Worm (Caenorhabditis elegans): ENCODE results near the gene C16C8.11.
"Not testable (repeated sequence)": the region's sequence is repeated elsewhere in the genome, so short reads cannot be mapped to it uniquely, and the experiment has no call there.

Gene C16C8.11

DNA sequence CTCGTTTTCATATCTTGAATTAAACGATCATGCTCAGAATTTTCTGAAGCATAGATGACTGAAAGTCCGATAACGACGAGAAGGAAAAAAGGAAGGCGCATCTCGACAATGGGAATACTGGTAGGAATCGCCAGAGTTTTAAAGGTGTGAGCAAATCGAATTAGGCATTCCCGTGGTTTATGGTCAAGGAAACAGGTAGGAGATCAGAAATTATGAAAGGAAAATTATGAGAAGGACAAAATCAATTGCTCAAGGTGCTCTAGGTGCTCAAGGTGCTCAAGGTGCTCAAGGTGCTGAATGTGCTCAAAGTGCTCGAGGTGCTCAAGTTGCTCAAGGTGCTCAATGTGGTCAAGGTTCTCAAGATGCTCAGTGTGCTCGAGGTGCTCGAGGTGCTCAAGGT is 11.1 kb downstream of the C16C8.11 start, which contains the start of gene C16C8.10:
Gene C16C8.10, minus strand, starts transcription at position 101 of the 400 bp plus-strand sequence.
- TF ChIP-seq dao-5, him-1, W03F9.2 (tag; optimal IDR thresholded peaks at IDR 0.05): not testable (repeated sequence)

DNA sequence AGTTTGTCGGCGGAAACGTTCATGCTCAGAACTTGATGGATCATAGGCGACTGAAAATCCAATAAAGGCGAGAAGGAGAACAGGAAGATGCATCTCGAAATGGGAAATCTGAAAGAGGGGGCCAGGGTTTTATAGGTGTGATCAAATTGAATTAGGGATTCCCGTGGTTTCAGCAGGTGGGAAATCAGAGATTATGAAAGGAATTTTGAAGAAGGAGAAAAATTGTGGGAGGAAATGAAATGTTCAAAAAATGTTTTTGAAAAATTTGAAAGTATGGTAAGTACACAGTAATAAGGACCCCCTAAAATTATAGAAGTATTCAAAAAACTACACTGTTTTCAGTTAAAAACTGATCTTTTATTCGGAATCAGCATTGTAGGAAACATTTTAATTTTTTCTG is 17.0 kb downstream of the C16C8.11 start, which contains the start of gene Y49F6B.20:
Gene Y49F6B.20, minus strand, starts transcription at position 101 of the 400 bp plus-strand sequence.
- TF ChIP-seq him-1 (tag; optimal IDR thresholded peaks at IDR 0.05) (no peak), dao-5 (tag; optimal IDR thresholded peaks at IDR 0.05) (no peak), W03F9.2 (tag; optimal IDR thresholded peaks at IDR 0.05) (no peak)

DNA sequence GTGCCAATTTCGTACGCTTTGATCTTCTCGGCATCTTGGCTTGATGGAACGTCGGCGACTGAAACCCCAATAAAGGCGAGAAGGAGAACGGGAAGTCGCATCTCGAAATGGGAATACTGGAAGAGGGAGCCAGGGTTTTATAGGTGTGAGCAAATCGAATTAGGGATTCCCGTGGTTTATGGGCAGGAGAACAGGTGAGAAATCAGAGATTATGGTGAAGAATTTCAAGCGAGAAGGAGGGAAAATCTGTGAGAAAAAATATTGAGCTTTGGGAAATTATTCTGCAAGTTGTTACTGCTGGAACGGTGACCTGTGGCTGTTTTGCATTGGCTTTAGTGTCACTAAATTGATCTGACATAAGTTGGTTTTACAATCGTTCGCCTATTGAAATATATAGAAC is 18.1 kb downstream of the C16C8.11 start, which contains the start of gene Y49F6B.13:
Gene Y49F6B.13, minus strand, starts transcription at position 101 of the 400 bp plus-strand sequence.
- TF ChIP-seq W03F9.2 (tag; optimal IDR thresholded peaks at IDR 0.05) (no peak), dao-5 (tag; optimal IDR thresholded peaks at IDR 0.05) (no peak), him-1 (tag; optimal IDR thresholded peaks at IDR 0.05) (no peak)

DNA sequence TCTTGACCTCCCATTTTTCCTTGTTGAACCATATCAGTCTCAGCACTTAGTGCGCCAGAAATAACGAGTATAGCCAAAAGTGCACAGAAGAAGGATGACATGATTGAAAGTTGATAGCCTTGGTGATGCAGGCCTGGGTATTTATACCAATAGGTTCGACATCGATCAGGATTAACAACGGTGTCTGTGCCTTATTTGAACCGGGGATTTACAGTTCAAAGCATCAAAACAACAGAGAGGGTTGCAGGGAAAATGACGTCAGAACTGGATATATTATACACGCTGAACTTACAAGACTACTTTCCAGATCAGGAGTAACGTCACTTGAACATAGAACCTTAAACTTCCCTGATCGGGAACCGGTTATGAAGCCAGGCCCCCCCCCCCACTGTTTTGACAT is 18.8 kb downstream of the C16C8.11 start, which contains the start of gene Y49F6B.12:
Gene Y49F6B.12, minus strand, starts transcription at position 101 of the 400 bp plus-strand sequence.
- TF ChIP-seq him-1 (tag; optimal IDR thresholded peaks at IDR 0.05) (no peak), dao-5 (tag; optimal IDR thresholded peaks at IDR 0.05) (no peak), W03F9.2 (tag; optimal IDR thresholded peaks at IDR 0.05) (no peak)

DNA sequence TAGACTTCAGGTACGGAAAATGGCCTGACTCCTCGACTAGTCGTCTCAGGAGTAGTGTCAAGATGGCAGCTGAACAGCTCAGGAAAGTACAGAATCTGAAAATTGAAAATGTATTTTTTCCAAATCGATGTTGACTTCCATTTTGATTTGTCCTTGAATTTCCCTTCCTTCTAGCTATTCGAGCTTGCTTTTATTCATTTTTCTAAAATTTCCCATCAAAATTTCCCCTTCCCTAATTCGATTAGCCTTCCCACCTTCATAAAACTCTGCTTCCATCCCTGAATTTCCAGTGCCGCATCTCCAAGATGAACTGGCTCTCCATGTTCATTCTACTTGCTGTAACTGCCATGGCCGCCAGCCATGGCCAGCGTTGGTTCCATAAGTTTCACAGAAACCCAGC is 19.3 kb downstream of the C16C8.11 start, which contains the start of gene Y49F6B.6:
Gene Y49F6B.6, plus strand, starts transcription at position 301 of the 400 bp plus-strand sequence.
- TF ChIP-seq him-1 (tag; optimal IDR thresholded peaks at IDR 0.05) (no peak), W03F9.2 (tag; optimal IDR thresholded peaks at IDR 0.05) (no peak), dao-5 (tag; optimal IDR thresholded peaks at IDR 0.05) (no peak)

DNA sequence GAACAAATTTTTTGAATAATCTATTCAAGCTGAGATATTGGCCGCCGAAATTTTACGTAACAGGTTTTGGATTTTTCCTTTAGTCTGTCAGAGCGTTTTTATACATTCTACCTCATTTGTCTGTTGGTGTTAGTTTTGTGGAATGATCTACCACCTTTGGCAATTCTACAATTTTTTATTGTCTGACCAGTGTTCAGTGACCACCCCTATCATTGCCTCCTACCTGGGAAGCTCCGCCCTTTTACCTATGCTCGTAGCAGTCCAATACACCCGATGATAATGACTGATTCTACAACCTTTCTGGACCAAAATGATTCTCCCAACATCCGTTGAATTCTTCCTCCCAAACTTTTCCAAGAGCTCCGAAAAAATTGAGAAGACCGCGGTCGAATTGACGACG is 20.2 kb downstream of the C16C8.11 start, which contains the start of gene sdz-32:
Gene sdz-32, plus strand, starts transcription at position 301 of the 400 bp plus-strand sequence.
- TF ChIP-seq dao-5 (tag; optimal IDR thresholded peaks at IDR 0.05) (no peak), him-1 (tag; optimal IDR thresholded peaks at IDR 0.05) (no peak), W03F9.2 (tag; optimal IDR thresholded peaks at IDR 0.05) (no peak)

DNA sequence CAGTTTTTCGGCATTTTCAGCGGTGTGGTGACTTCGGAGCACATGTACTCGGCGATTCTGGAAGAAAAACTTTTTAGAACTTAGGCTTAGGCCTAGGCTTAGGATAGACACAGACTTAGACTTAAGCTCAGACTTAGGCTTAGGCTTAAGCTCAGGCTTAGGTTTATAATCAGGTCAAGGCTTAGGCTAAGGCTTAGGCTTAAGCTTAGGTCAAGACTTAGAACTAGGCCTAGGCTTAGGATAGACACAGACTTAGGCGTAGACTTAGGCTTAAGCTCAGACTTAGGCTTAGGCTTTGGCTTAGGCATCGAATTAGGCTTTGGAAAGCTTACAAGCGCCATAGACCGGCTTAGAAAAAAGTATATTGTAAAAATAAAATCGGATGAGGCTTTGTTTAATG is 23.0 kb downstream of the C16C8.11 start:
- TF ChIP-seq dao-5 (tag; optimal IDR thresholded peaks at IDR 0.05): no peak
- TF ChIP-seq W03F9.2 (tag; optimal IDR thresholded peaks at IDR 0.05): no peak
- no peak for TF ChIP-seq him-1 (tag; optimal IDR thresholded peaks at IDR 0.05)

DNA sequence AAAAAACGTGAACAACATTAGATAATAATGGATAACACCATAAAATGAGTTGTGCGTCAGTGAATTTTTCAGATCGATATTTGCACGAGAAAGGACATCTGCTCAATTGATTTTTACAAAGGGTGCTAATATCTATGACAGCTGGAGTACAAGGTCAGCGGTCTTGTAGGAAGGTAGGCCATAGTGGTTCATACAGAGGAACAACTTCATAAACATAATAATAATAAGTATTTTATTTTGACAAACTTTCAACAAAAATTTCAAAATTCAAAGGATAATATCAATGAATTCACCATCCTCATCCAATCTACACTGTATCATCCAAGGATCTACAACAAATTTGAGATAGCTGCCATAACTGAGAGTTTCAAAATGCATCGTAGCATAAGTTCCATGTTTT is 23.7 kb downstream of the C16C8.11 start, which contains the start of gene fbxb-104:
Gene fbxb-104, minus strand, starts transcription at position 101 of the 400 bp plus-strand sequence.
- TF ChIP-seq him-1 (tag; optimal IDR thresholded peaks at IDR 0.05) (no peak), dao-5 (tag; optimal IDR thresholded peaks at IDR 0.05) (no peak), W03F9.2 (tag; optimal IDR thresholded peaks at IDR 0.05) (no peak)

DNA sequence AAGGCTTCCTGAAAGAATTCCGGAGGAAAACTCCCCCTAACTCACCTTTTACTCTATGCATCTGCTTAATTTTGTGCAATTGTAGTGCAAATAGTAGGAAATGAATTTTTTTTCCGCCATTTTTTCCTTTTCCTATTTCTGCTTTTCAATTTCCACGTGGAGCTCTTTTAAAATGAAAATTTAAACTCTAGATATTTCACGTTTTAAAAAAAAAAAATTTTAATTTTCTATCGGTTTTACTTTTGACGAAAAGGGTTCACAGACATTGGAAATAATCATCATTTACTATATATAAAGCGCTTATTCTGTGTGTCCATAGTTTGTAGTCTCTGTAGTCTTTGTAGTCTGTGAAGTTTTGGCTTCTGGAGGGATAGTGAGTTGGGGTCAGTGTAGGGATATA is 28.1 kb downstream of the C16C8.11 start, which contains the start of gene Y49F6B.8:
Gene Y49F6B.8, minus strand, starts transcription at position 101 of the 400 bp plus-strand sequence.
- TF ChIP-seq him-1 (tag; optimal IDR thresholded peaks at IDR 0.05): no peak
- no peak for TF ChIP-seq W03F9.2 (tag; optimal IDR thresholded peaks at IDR 0.05)
- no peak for TF ChIP-seq dao-5 (tag; optimal IDR thresholded peaks at IDR 0.05)

DNA sequence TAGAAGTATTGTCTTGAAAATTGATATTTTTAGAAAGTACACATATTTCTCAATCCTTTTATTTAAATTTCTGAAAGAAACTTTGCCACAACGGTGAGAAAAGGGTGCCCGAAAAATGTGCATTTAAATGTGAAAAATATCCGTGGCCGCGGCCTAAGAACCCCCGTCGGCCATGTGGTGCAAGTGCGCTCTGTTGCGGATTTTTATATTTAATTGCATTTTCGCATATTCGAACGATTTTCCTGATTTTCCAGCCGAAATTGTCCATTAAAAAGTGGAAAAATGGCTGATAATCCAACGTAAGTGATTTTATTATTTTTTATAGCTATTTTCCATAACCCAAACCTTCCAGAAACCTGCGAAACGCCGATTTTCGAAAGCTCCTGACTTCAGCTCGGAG is 28.7 kb downstream of the C16C8.11 start, which contains the start of gene smu-2:
Gene smu-2, plus strand, starts transcription at position 178 of the 400 bp plus-strand sequence.
- TF ChIP-seq W03F9.2 (tag; optimal IDR thresholded peaks at IDR 0.05) (no peak), him-1 (tag; optimal IDR thresholded peaks at IDR 0.05) (no peak), dao-5 (tag; optimal IDR thresholded peaks at IDR 0.05) (no peak)

DNA sequence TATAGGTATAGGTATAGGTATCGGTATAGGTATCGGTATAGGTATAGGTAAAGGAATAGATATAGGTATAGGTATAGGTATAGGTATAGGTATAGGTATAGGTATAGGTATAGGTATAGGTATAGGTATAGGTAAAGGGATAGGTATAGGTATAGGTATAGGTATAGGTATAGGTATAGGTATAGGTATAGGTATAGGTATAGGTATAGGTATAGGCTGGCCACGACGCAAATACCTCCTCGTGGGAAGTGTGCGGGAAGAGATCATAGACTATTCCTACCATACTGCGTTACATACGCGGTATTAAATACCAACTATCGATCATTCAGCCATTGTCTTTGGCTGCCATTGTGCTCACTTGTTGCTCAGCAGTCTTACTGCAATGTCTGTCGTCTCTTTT is 37.3 kb downstream of the C16C8.11 start, which contains the start of gene fbxb-112:
Gene fbxb-112, plus strand, starts transcription at position 301 of the 400 bp plus-strand sequence.
- TF ChIP-seq W03F9.2, dao-5, him-1 (tag; optimal IDR thresholded peaks at IDR 0.05): not testable (repeated sequence)

DNA sequence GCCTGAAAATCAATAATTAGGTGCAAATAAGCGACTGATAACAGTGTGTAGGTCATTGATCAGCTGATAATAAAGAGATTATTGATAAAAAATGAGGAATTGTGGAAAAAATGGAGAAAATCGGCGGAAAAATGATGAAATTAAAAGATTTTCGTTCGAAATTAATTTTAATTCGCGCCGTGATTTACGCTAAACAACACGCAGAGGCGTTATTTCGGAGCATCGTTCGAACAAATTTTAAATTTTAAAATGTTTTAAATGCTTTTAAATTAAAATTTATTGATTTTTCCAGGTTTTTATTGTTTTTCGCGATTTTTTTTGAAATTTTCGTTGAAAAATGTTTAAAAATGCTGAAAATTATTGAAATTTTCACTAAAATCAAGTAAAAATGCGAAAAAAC is 45.9 kb downstream of the C16C8.11 start, which contains the start of gene Y49F6B.9:
Gene Y49F6B.9, minus strand, starts transcription at position 2 of the 400 bp plus-strand sequence.
- TF ChIP-seq W03F9.2 (tag; optimal IDR thresholded peaks at IDR 0.05): no peak
- TF ChIP-seq him-1 (tag; optimal IDR thresholded peaks at IDR 0.05): no peak
- no peak for TF ChIP-seq dao-5 (tag; optimal IDR thresholded peaks at IDR 0.05)

DNA sequence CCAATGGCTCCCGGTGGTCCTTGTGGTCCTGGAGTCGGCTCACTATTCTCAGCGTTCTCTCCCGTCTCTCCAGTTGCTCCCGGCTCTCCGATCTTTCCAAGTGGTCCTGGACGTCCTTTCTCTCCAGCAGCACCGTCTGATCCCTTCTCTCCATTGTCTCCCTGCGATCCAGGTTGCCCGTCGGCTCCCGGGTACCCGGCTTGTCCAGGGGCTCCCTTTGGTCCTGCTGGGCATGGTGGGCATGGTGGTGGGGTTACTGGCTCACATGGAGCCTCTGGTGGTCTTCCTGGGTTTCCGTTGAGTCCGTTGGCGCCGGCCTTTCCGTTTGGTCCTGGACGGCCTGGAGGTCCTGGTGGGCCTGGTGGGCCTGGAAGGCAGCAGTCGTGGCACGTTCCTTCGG is 46.9 kb downstream of the C16C8.11 start:
- TF ChIP-seq him-1 (tag; optimal IDR thresholded peaks at IDR 0.05) (no peak), W03F9.2 (tag; optimal IDR thresholded peaks at IDR 0.05) (no peak), dao-5 (tag; optimal IDR thresholded peaks at IDR 0.05) (no peak)

DNA sequence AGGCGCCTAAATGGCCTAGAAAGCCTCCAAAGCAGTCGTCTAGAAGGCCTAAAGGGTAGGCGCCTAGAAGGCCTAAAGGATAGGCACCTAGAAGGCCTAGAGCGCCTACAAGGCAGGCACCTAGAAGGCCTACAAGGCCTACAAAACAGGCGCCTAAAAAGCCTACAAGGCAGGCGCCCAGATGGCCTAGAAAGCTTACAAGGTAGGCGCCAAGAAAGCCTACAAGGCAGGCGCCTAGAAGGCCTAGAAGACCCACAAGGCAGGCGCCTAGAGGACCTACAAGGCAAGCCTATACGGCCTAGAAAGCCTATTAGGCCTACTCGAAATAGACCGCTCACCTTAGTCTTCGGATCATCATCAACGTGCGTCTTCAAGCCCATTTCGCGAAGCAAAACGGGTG is 48.5 kb downstream of the C16C8.11 start:
- TF ChIP-seq him-1 (tag; optimal IDR thresholded peaks at IDR 0.05): no peak
